Worm (Caenorhabditis elegans) whole organism, early embryonic: ENCODE measurements around the gene rpl-36.

Experiments used
- B0310.2 ChIP-seq: sonication (generic microtip); optimal IDR thresholded peaks from 2 replicates; lab custom pipeline; 2016; ENCODE audit warnings: mild to moderate bottlenecking, missing genetic modification characterization, missing compliant biosample characterization
- F13C5.2 ChIP-seq: sonication (generic microtip); optimal IDR thresholded peaks from 2 replicates; lab custom pipeline; 2017; ENCODE audit warnings: mild to moderate bottlenecking, missing genetic modification characterization, inconsistent platforms, missing compliant biosample characterization
- aly-1 ChIP-seq: sonication (generic microtip); optimal IDR thresholded peaks from 2 replicates; lab custom pipeline; 2016; ENCODE audit warnings: missing genetic modification characterization, missing compliant biosample characterization
- ama-1 ChIP-seq: fragments of 150-350 bp; optimal IDR thresholded peaks from 2 replicates; lab custom pipeline; 2014
- ceh-13 ChIP-seq: fragments of 200-800 bp; sonication (Bioruptor generic); optimal IDR thresholded peaks from 2 replicates; lab custom pipeline; 2018; ENCODE audit warnings: mild to moderate bottlenecking, missing genetic modification characterization, missing compliant biosample characterization
- ceh-36 ChIP-seq: sonication (generic microtip); optimal IDR thresholded peaks from 2 replicates; lab custom pipeline; 2016; ENCODE audit warnings: missing genetic modification characterization, inconsistent platforms, missing compliant biosample characterization
- flt-1 ChIP-seq: fragments of 200-800 bp; sonication (Bioruptor generic); IDR thresholded peaks from 2 replicates; pipeline ENCODE4 v1.3.6; 2022; ENCODE audit warnings: missing genetic modification characterization, missing compliant biosample characterization
- hmbx-1 ChIP-seq: sonication (generic microtip); optimal IDR thresholded peaks from 2 replicates; lab custom pipeline; 2016; ENCODE audit warnings: mild to moderate bottlenecking, missing genetic modification characterization, missing compliant biosample characterization
- pes-1 ChIP-seq: fragments of 200-800 bp; sonication (Bioruptor generic); IDR thresholded peaks from 2 replicates; pipeline ENCODE4 v1.3.6; 2022; ENCODE audit warnings: missing genetic modification reagents, missing genetic modification characterization, missing compliant biosample characterization
- scrt-1 ChIP-seq: fragments of 200-800 bp; sonication (Bioruptor generic); IDR thresholded peaks from 2 replicates; pipeline ENCODE4 v1.3.6; 2022; ENCODE audit warnings: missing genetic modification characterization, missing compliant biosample characterization
- sea-1 ChIP-seq: fragments of 200-800 bp; sonication (Bioruptor generic); conservative IDR thresholded peaks from 2 replicates; pipeline ENCODE4 v1.3.6; 2022; ENCODE audit warnings: missing genetic modification characterization, missing compliant biosample characterization
- tbx-37 ChIP-seq: fragments of 200-800 bp; sonication (Bioruptor generic); conservative IDR thresholded peaks from 2 replicates; pipeline ENCODE4 v1.3.6; 2022; ENCODE audit warnings: missing genetic modification reagents, missing genetic modification characterization, missing compliant biosample characterization

- TF ChIP-seq pes-1 (GFP tag; lab: Robert Waterston, UW) = no peak
- TF ChIP-seq scrt-1 = no peak
- TF ChIP-seq ceh-13 = no peak
- no peak for TF ChIP-seq flt-1
- TF ChIP-seq B0310.2 (tag; lab: Kevin White, UChicago) = no peak
- TF ChIP-seq ceh-36 = no peak
- TF ChIP-seq aly-1 (tag; lab: Kevin White, UChicago) = no peak
- TF ChIP-seq hmbx-1 (tag; lab: Kevin White, UChicago) = no peak
- no peak for TF ChIP-seq ama-1 (lab: Kevin White, UChicago)
- no peak for TF ChIP-seq tbx-37
- TF ChIP-seq sea-1 = no peak
- no peak for TF ChIP-seq F13C5.2 (tag; lab: Kevin White, UChicago)
Measured at ce11 chrIII:7136015-7136414, 44.0 kb upstream of the rpl-36 start, which contains the start of gene B0280.17.
